Worm (Caenorhabditis elegans) whole organism, young adult: Measurements from ENCODE around the gene acdh-8.
A peak's percentile ranks its signal among the peaks of the same experiment; 100 is the strongest.

Source experiments
- B0019.2 ChIP-seq: fragments of 200-800 bp; sonication (Bioruptor generic); conservative IDR thresholded peaks from 2 replicates; pipeline ENCODE4 v1.3.6; 2022; ENCODE audit warnings: missing genetic modification reagents, missing genetic modification characterization, missing compliant biosample characterization
- F22D6.2 ChIP-seq: sonication (generic microtip); optimal IDR thresholded peaks from 2 replicates; lab custom pipeline; 2016; ENCODE audit warnings: mild to moderate bottlenecking, missing genetic modification characterization, missing compliant biosample characterization
- F49E8.2 ChIP-seq: sonication (generic microtip); optimal IDR thresholded peaks from 3 replicates; lab custom pipeline; 2017; ENCODE audit warnings: missing genetic modification characterization, mild to moderate bottlenecking, missing compliant biosample characterization, antibody characterized with exemption, moderate library complexity; ENCODE audit not compliant: insufficient read depth
- F52B5.7 ChIP-seq: sonication (generic microtip); optimal IDR thresholded peaks from 2 replicates; lab custom pipeline; 2016; ENCODE audit warnings: mild to moderate bottlenecking, missing genetic modification characterization, missing compliant biosample characterization
- F55B11.4 ChIP-seq: sonication (generic microtip); optimal IDR thresholded peaks from 2 replicates; lab custom pipeline; 2016; ENCODE audit warnings: missing compliant biosample characterization, missing genetic modification characterization, borderline replicate concordance; ENCODE audit not compliant: insufficient read depth
- T07F8.4 ChIP-seq: sonication (generic microtip); optimal IDR thresholded peaks from 2 replicates; lab custom pipeline; 2016; ENCODE audit warnings: mild to moderate bottlenecking, missing genetic modification characterization, moderate library complexity, missing compliant biosample characterization
- T26A5.8 ChIP-seq: sonication (generic microtip); optimal IDR thresholded peaks from 2 replicates; lab custom pipeline; 2016; ENCODE audit warnings: missing genetic modification characterization, missing compliant biosample characterization
- Y53F4B.3 ChIP-seq: fragments of 200-800 bp; sonication (Bioruptor generic); IDR thresholded peaks from 2 replicates; pipeline ENCODE4 v1.3.6; 2022; ENCODE audit warnings: missing genetic modification reagents, missing genetic modification characterization, missing compliant biosample characterization
- Y67H2A.10 ChIP-seq: fragments of 200-800 bp; sonication (Bioruptor generic); conservative IDR thresholded peaks from 2 replicates; pipeline ENCODE4 v1.3.6; 2022; ENCODE audit warnings: missing genetic modification reagents, missing genetic modification characterization, missing compliant biosample characterization
- Y95B8A.8 ChIP-seq: fragments of 200-800 bp; sonication (Bioruptor generic); IDR thresholded peaks from 2 replicates; pipeline ENCODE4 v1.3.6; 2022; ENCODE audit warnings: missing genetic modification reagents, missing genetic modification characterization, missing compliant biosample characterization
- ZK185.1 ChIP-seq: sonication (generic microtip); optimal IDR thresholded peaks from 2 replicates; lab custom pipeline; 2016; ENCODE audit warnings: mild to moderate bottlenecking, missing genetic modification characterization, missing compliant biosample characterization; ENCODE audit not compliant: poor library complexity, severe bottlenecking
- akir-1 ChIP-seq: fragments of 200-800 bp; sonication (Bioruptor generic); optimal IDR thresholded peaks from 2 replicates; lab custom pipeline; 2018; ENCODE audit warnings: mild to moderate bottlenecking, missing genetic modification characterization, moderate library complexity, missing compliant biosample characterization
- aptf-2 ChIP-seq: fragments of 200-800 bp; sonication (Bioruptor generic); conservative IDR thresholded peaks from 2 replicates; pipeline ENCODE4 v1.3.6; 2022; ENCODE audit warnings: missing genetic modification reagents, missing genetic modification characterization, missing compliant biosample characterization
- atf-7 ChIP-seq: sonication (generic microtip); optimal IDR thresholded peaks from 2 replicates; lab custom pipeline; 2017; ENCODE audit warnings: mild to moderate bottlenecking, missing genetic modification characterization, missing compliant biosample characterization
- bed-2 ChIP-seq: fragments of 200-800 bp; sonication (Bioruptor generic); IDR thresholded peaks from 2 replicates; pipeline ENCODE4 v1.3.6; 2022; ENCODE audit warnings: missing genetic modification reagents, missing genetic modification characterization, missing compliant biosample characterization
- cebp-1 ChIP-seq, 2 experiments: fragments of 200-800 bp in 1 of 2; sonication (Bioruptor generic) in 1 of 2; sonication (generic microtip) in 1 of 2; IDR thresholded peaks in 1 of 2; optimal IDR thresholded peaks in 1 of 2; 2 replicates each; pipeline versions ENCODE4 v1.3.6 to Lab custom; 2017 to 2022; ENCODE audit warnings: missing compliant biosample characterization in 2 of 2, missing genetic modification characterization in 2 of 2, mild to moderate bottlenecking in 1 of 2, missing genetic modification reagents in 1 of 2, moderate library complexity in 1 of 2
- ceh-100 ChIP-seq: fragments of 200-800 bp; sonication (Bioruptor generic); IDR thresholded peaks from 2 replicates; pipeline ENCODE4 v1.3.6; 2022; ENCODE audit warnings: missing genetic modification reagents, missing genetic modification characterization, missing compliant biosample characterization
- ceh-27 ChIP-seq: fragments of 200-800 bp; sonication (Bioruptor generic); optimal IDR thresholded peaks from 2 replicates; lab custom pipeline; 2018; ENCODE audit warnings: mild to moderate bottlenecking, missing genetic modification characterization, moderate library complexity, missing compliant biosample characterization
- ceh-79 ChIP-seq: sonication (generic microtip); optimal IDR thresholded peaks from 2 replicates; lab custom pipeline; 2017; ENCODE audit warnings: mild to moderate bottlenecking, missing genetic modification characterization, missing compliant biosample characterization
- ceh-91 ChIP-seq: fragments of 200-800 bp; sonication (Bioruptor generic); IDR thresholded peaks from 2 replicates; pipeline ENCODE4 v1.3.6; 2022; ENCODE audit warnings: missing genetic modification reagents, missing genetic modification characterization, missing compliant biosample characterization
- ekl-4 ChIP-seq: fragments of 200-800 bp; sonication (Bioruptor generic); IDR thresholded peaks from 2 replicates; pipeline ENCODE4 v1.3.6; 2022; ENCODE audit warnings: missing genetic modification reagents, missing genetic modification characterization, missing compliant biosample characterization
- gei-17 ChIP-seq: fragments of 200-800 bp; sonication (Bioruptor generic); optimal IDR thresholded peaks from 2 replicates; lab custom pipeline; 2018; ENCODE audit warnings: mild to moderate bottlenecking, missing genetic modification characterization, missing compliant biosample characterization
- hmg-1.2 ChIP-seq: fragments of 200-800 bp; sonication (Bioruptor generic); IDR thresholded peaks from 2 replicates; pipeline ENCODE4 v1.3.6; 2022; ENCODE audit warnings: missing genetic modification reagents, missing genetic modification characterization, missing compliant biosample characterization
- hmg-20 ChIP-seq: fragments of 200-800 bp; sonication (Bioruptor generic); IDR thresholded peaks from 2 replicates; pipeline ENCODE4 v1.3.6; 2022; ENCODE audit warnings: missing genetic modification reagents, missing genetic modification characterization, missing compliant biosample characterization
- let-607 ChIP-seq, 2 experiments: fragments of 200-800 bp in 1 of 2; sonication (Bioruptor generic) in 1 of 2; sonication (generic microtip) in 1 of 2; optimal IDR thresholded peaks; 2 replicates each; lab custom pipeline; 2016 to 2018; ENCODE audit warnings: mild to moderate bottlenecking in 2 of 2, missing compliant biosample characterization in 2 of 2, missing genetic modification characterization in 2 of 2, moderate library complexity in 2 of 2, missing genotype in 1 of 2
- lin-26 ChIP-seq: fragments of 200-800 bp; sonication (Bioruptor generic); IDR thresholded peaks from 2 replicates; pipeline ENCODE4 v1.3.6; 2022; ENCODE audit warnings: missing genetic modification reagents, missing genetic modification characterization, missing compliant biosample characterization
- lin-40 ChIP-seq: sonication (generic microtip); optimal IDR thresholded peaks from 2 replicates; lab custom pipeline; 2016; ENCODE audit warnings: missing genetic modification characterization, mild to moderate bottlenecking, missing compliant biosample characterization, missing genotype, missing genetic modification reagents
- mcd-1 ChIP-seq: fragments of 200-800 bp; sonication (Bioruptor generic); IDR thresholded peaks from 2 replicates; pipeline ENCODE4 v1.3.6; 2022; ENCODE audit warnings: missing genetic modification reagents, missing genetic modification characterization, missing compliant biosample characterization
- mel-28 ChIP-seq: sonication (generic microtip); optimal IDR thresholded peaks from 2 replicates; lab custom pipeline; 2016; ENCODE audit warnings: borderline replicate concordance, mild to moderate bottlenecking, missing genetic modification characterization, missing compliant biosample characterization
- mes-4 ChIP-seq: sonication (generic microtip); optimal IDR thresholded peaks from 2 replicates; lab custom pipeline; 2016; ENCODE audit warnings: missing genotype, missing genetic modification characterization, missing compliant biosample characterization
- nfya-2 ChIP-seq: fragments of 200-800 bp; sonication (Bioruptor generic); IDR thresholded peaks from 2 replicates; pipeline ENCODE4 v1.3.6; 2022; ENCODE audit warnings: missing genetic modification reagents, missing genetic modification characterization, missing compliant biosample characterization
- nhr-120 ChIP-seq: fragments of 200-800 bp; sonication (Bioruptor generic); IDR thresholded peaks from 2 replicates; pipeline ENCODE4 v1.3.6; 2022; ENCODE audit warnings: missing genetic modification characterization, missing compliant biosample characterization
- nhr-179 ChIP-seq: sonication (generic microtip); optimal IDR thresholded peaks from 2 replicates; lab custom pipeline; 2016; ENCODE audit warnings: mild to moderate bottlenecking, missing genetic modification characterization, missing compliant biosample characterization
- nhr-27 ChIP-seq: fragments of 200-800 bp; sonication (Bioruptor generic); optimal IDR thresholded peaks from 2 replicates; lab custom pipeline; 2018; ENCODE audit warnings: mild to moderate bottlenecking, missing genetic modification characterization, moderate library complexity, missing compliant biosample characterization
- rec-8 ChIP-seq, 2 experiments: sonication (generic microtip); optimal IDR thresholded peaks; 2 replicates each; lab custom pipeline; 2016; ENCODE audit warnings: mild to moderate bottlenecking in 2 of 2, missing genetic modification characterization in 2 of 2, missing genetic modification reagents in 2 of 2, missing genotype in 2 of 2, missing biosample characterization in 1 of 2, missing compliant biosample characterization in 1 of 2, moderate library complexity in 1 of 2
- sdz-38 ChIP-seq: sonication (generic microtip); optimal IDR thresholded peaks from 2 replicates; lab custom pipeline; 2016; ENCODE audit warnings: missing genotype, missing genetic modification characterization, missing compliant biosample characterization
- tlf-1 ChIP-seq: fragments of 200-800 bp; sonication (Bioruptor generic); optimal IDR thresholded peaks from 2 replicates; lab custom pipeline; 2018; ENCODE audit warnings: mild to moderate bottlenecking, missing genetic modification characterization, missing compliant biosample characterization
- unc-130 ChIP-seq: sonication (generic microtip); optimal IDR thresholded peaks from 2 replicates; lab custom pipeline; 2016; ENCODE audit warnings: missing genetic modification reagents, missing genetic modification characterization, missing compliant biosample characterization
- unc-62 ChIP-seq: fragments of 150-350 bp; optimal IDR thresholded peaks from 2 replicates; lab custom pipeline; 2014; ENCODE audit warnings: missing biosample characterization, missing genetic modification reagents, missing genetic modification characterization
- ztf-25 ChIP-seq: fragments of 200-800 bp; sonication (Bioruptor generic); IDR thresholded peaks from 2 replicates; pipeline ENCODE4 v1.3.6; 2022; ENCODE audit warnings: missing genetic modification reagents, missing genetic modification characterization, missing compliant biosample characterization
- ztf-26 ChIP-seq: sonication (generic microtip); optimal IDR thresholded peaks from 2 replicates; lab custom pipeline; 2017; ENCODE audit warnings: missing genetic modification characterization, missing compliant biosample characterization
- ztf-28 ChIP-seq: fragments of 200-800 bp; sonication (Bioruptor generic); IDR thresholded peaks from 2 replicates; pipeline ENCODE4 v1.3.6; 2022; ENCODE audit warnings: missing genetic modification reagents, missing genetic modification characterization, missing compliant biosample characterization
- ztf-3 ChIP-seq: fragments of 200-800 bp; sonication (Bioruptor generic); optimal IDR thresholded peaks from 2 replicates; lab custom pipeline; 2018; ENCODE audit warnings: mild to moderate bottlenecking, missing genetic modification characterization, missing compliant biosample characterization

Gene acdh-8

ce11 chrII:5839227-5839626, 44.9 kb downstream of the acdh-8 start, which contains the start of gene ZK1248.19 (continued):
- TF ChIP-seq Y53F4B.3 (GFP tag; lab: Robert Waterston, UW) (no peak), sdz-38 (tag; lab: Kevin White, UChicago) (no peak), gei-17 (no peak), bed-2 (GFP tag; lab: Robert Waterston, UW) (no peak), nhr-27 (tag; lab: Kevin White, UChicago) (no peak)

- TF ChIP-seq rec-8 (tag; optimal IDR thresholded peaks at IDR 0.05; lab: Kevin White, UChicago) = no peak
- TF ChIP-seq ztf-26 = no peak
- TF ChIP-seq akir-1 (GFP tag; lab: Kevin White, UChicago) = no peak
- TF ChIP-seq T26A5.8 (tag; lab: Kevin White, UChicago) = no peak
- TF ChIP-seq nfya-2 (GFP tag; lab: Robert Waterston, UW) = no peak
- no peak for TF ChIP-seq ceh-100 (GFP tag; lab: Robert Waterston, UW)
- TF ChIP-seq ceh-91 (GFP tag; lab: Robert Waterston, UW) = no peak
- no peak for TF ChIP-seq F55B11.4 (tag; lab: Kevin White, UChicago)
- no peak for TF ChIP-seq ztf-28 (GFP tag; lab: Robert Waterston, UW)
- no peak for TF ChIP-seq hmg-20
- TF ChIP-seq B0019.2 (GFP tag; lab: Robert Waterston, UW) = no peak
- TF ChIP-seq F22D6.2 (tag; lab: Kevin White, UChicago) = no peak
- no peak for TF ChIP-seq nhr-179 (tag; lab: Kevin White, UChicago)
- TF ChIP-seq ekl-4 (GFP tag; lab: Robert Waterston, UW) = no peak
- TF ChIP-seq tlf-1 (GFP tag; lab: Kevin White, UChicago) = no peak
- TF ChIP-seq Y95B8A.8 (GFP tag; lab: Robert Waterston, UW) = no peak
- no peak for TF ChIP-seq F52B5.7
- no peak for TF ChIP-seq hmg-1.2 (GFP tag; lab: Robert Waterston, UW)
- TF ChIP-seq lin-26 (GFP tag; lab: Robert Waterston, UW) = no peak
Observed at ce11 chrII:5841053-5841547, 46.8 kb downstream of the acdh-8 start, which contains the start of gene lec-5. Gene lec-5 (minus strand): TSS chrII:5841103.

- TF ChIP-seq ZK185.1 = no peak
- TF ChIP-seq mcd-1 = no peak
- TF ChIP-seq ceh-79 (tag; lab: Kevin White, UChicago) = no peak
- TF ChIP-seq mel-28 = no peak
- no peak for TF ChIP-seq lin-40 (tag; lab: Kevin White, UChicago)
Observed at ce11 chrII:5841866-5842265, 47.6 kb downstream of the acdh-8 start, which contains the start of gene nep-25. Gene nep-25 (plus strand): TSS chrII:5842240.

ce11 chrII:5844694-5845129, 50.4 kb downstream of the acdh-8 start:
- TF ChIP-seq T07F8.4 = peak; percentile 94
- peak; percentile 97 for TF ChIP-seq F49E8.2 (tag; lab: Kevin White, UChicago)
- TF ChIP-seq cebp-1 (GFP tag; IDR thresholded peaks at IDR 0.05; lab: Robert Waterston, UW) = peak; percentile 91
- peak; percentile 98 for TF ChIP-seq cebp-1 (tag; optimal IDR thresholded peaks at IDR 0.05; lab: Kevin White, UChicago)
- TF ChIP-seq let-607 (tag; optimal IDR thresholded peaks at IDR 0.05; lab: Kevin White, UChicago) = peak; percentile 83 to 94
- peak; percentile 98 for TF ChIP-seq ztf-26
- TF ChIP-seq ceh-91 (GFP tag; lab: Robert Waterston, UW) = peak; percentile 76
- TF ChIP-seq F52B5.7 = peak; percentile 98
- TF ChIP-seq ceh-27 (GFP tag; lab: Kevin White, UChicago) = peak; percentile 99
- peak; percentile 94 for TF ChIP-seq unc-130 (GFP tag; lab: Kevin White, UChicago)
- peak; percentile 98 for TF ChIP-seq atf-7 (tag; lab: Kevin White, UChicago)
- TF ChIP-seq T26A5.8 (tag; lab: Kevin White, UChicago) = peak; percentile 81
- TF ChIP-seq ztf-25 = peak; percentile 80
- TF ChIP-seq nhr-120 = peak; percentile 93
- peak; percentile 77 for TF ChIP-seq mes-4
- TF ChIP-seq aptf-2 = peak; percentile 73; the same call in 1 of the 2 replicates
- TF ChIP-seq unc-62 = peak; percentile 67
- peak; percentile 96 for TF ChIP-seq ztf-3
- TF ChIP-seq Y67H2A.10 (GFP tag; lab: Robert Waterston, UW) = peak; percentile 90
